Worm (Caenorhabditis elegans) whole organism, L4 larva: ENCODE measurements around the gene gcy-5.
A peak's percentile ranks its signal among the peaks of the same experiment; 100 is the strongest.
"Not testable (repeated sequence)": the region's sequence is repeated elsewhere in the genome, so short reads cannot be mapped to it uniquely, and the experiment has no call there.

Source experiments
- F26F4.8 ChIP-seq: fragments of 200-800 bp; sonication (Bioruptor generic); conservative IDR thresholded peaks from 2 replicates; pipeline ENCODE4 v1.3.6; 2022; ENCODE audit warnings: missing genetic modification characterization, missing compliant biosample characterization
- R02D3.7 ChIP-seq: fragments of 150-350 bp; sonication (generic microtip); optimal IDR thresholded peaks from 3 replicates; lab custom pipeline; 2014; ENCODE audit warnings: missing biosample characterization, missing genetic modification characterization
- T20F7.1 ChIP-seq: fragments of 200-800 bp; sonication (Bioruptor generic); optimal IDR thresholded peaks from 2 replicates; lab custom pipeline; 2018; ENCODE audit warnings: mild to moderate bottlenecking, missing genetic modification characterization, missing compliant biosample characterization
- T26A8.4 ChIP-seq: fragments of 200-800 bp; sonication (Bioruptor generic); IDR thresholded peaks from 2 replicates; pipeline ENCODE4 v1.3.6; 2022; ENCODE audit warnings: missing genetic modification characterization, missing compliant biosample characterization
- Y105C5A.15 ChIP-seq: fragments of 200-800 bp; sonication (Bioruptor generic); IDR thresholded peaks from 2 replicates; pipeline ENCODE4 v1.3.6; 2022; ENCODE audit warnings: missing genetic modification characterization, missing compliant biosample characterization
- Y48G9A.11 ChIP-seq: fragments of 200-800 bp; sonication (Bioruptor generic); IDR thresholded peaks from 2 replicates; pipeline ENCODE4 v1.3.6; 2022; ENCODE audit warnings: missing genetic modification reagents, missing genetic modification characterization, missing compliant biosample characterization
- arid-1 ChIP-seq: fragments of 200-800 bp; sonication (Bioruptor generic); conservative IDR thresholded peaks from 2 replicates; pipeline ENCODE4 v1.3.6; 2022; ENCODE audit warnings: missing genetic modification reagents, missing genetic modification characterization, missing compliant biosample characterization
- ceh-44 ChIP-seq: fragments of 200-800 bp; sonication (Bioruptor generic); IDR thresholded peaks from 2 replicates; pipeline ENCODE4 v1.3.6; 2022; ENCODE audit warnings: missing genetic modification reagents, missing genetic modification characterization, missing compliant biosample characterization
- ceh-62 ChIP-seq: sonication (generic microtip); optimal IDR thresholded peaks from 2 replicates; lab custom pipeline; 2017; ENCODE audit warnings: missing biosample characterization, missing genetic modification characterization
- cey-2 ChIP-seq: sonication (generic microtip); optimal IDR thresholded peaks from 3 replicates; lab custom pipeline; 2017; ENCODE audit warnings: missing genetic modification characterization, mild to moderate bottlenecking, missing compliant biosample characterization, antibody characterized with exemption, borderline replicate concordance; ENCODE audit not compliant: insufficient read depth
- ctbp-1 ChIP-seq: fragments of 200-800 bp; sonication (Bioruptor generic); IDR thresholded peaks from 2 replicates; pipeline ENCODE4 v1.3.6; 2022; ENCODE audit warnings: missing genetic modification reagents, missing genetic modification characterization, missing compliant biosample characterization
- daf-12 ChIP-seq: fragments of 150-350 bp; optimal IDR thresholded peaks from 2 replicates; lab custom pipeline; 2014; ENCODE audit warnings: missing biosample characterization, missing genetic modification reagents, missing genetic modification characterization
- daf-16 ChIP-seq, 3 experiments: sonication (generic microtip); optimal IDR thresholded peaks; 2 replicates each; lab custom pipeline; 2016 to 2017; ENCODE audit warnings: missing genetic modification characterization in 3 of 3, missing genetic modification reagents in 3 of 3, mild to moderate bottlenecking in 2 of 3, missing compliant biosample characterization in 2 of 3, missing biosample characterization in 1 of 3, moderate library complexity in 1 of 3
- dmd-6 ChIP-seq: fragments of 200-800 bp; sonication (Bioruptor generic); IDR thresholded peaks from 2 replicates; pipeline ENCODE4 v1.3.6; 2022; ENCODE audit warnings: missing genetic modification reagents, missing genetic modification characterization, missing compliant biosample characterization
- dmd-9 ChIP-seq: fragments of 200-800 bp; sonication (Bioruptor generic); IDR thresholded peaks from 2 replicates; pipeline ENCODE4 v1.3.6; 2022; ENCODE audit warnings: missing genetic modification reagents, missing genetic modification characterization, missing compliant biosample characterization
- egl-43 ChIP-seq: fragments of 200-800 bp; sonication (Bioruptor generic); IDR thresholded peaks from 2 replicates; pipeline ENCODE4 v1.3.6; 2022; ENCODE audit warnings: missing genetic modification reagents, missing genetic modification characterization, missing compliant biosample characterization
- hif-1 ChIP-seq, 2 experiments: sonication (generic microtip); optimal IDR thresholded peaks; 2 replicates each; lab custom pipeline; 2016 to 2017; ENCODE audit warnings: missing compliant biosample characterization in 2 of 2, missing genetic modification characterization in 2 of 2, missing genetic modification reagents in 2 of 2, missing genotype in 2 of 2, mild to moderate bottlenecking in 1 of 2
- hlh-11 ChIP-seq: fragments of 200-800 bp; sonication (Bioruptor generic); optimal IDR thresholded peaks from 2 replicates; lab custom pipeline; 2018; ENCODE audit warnings: mild to moderate bottlenecking, missing genetic modification characterization, missing compliant biosample characterization
- hmg-1.1 ChIP-seq: fragments of 200-800 bp; sonication (Bioruptor generic); IDR thresholded peaks from 2 replicates; pipeline ENCODE4 v1.3.6; 2022; ENCODE audit warnings: missing genetic modification reagents, missing genetic modification characterization, missing compliant biosample characterization
- lim-7 ChIP-seq: fragments of 200-800 bp; sonication (Bioruptor generic); IDR thresholded peaks from 2 replicates; pipeline ENCODE4 v1.3.6; 2022; ENCODE audit warnings: missing genetic modification characterization, missing compliant biosample characterization
- lin-1 ChIP-seq: fragments of 200-800 bp; sonication (Bioruptor generic); IDR thresholded peaks from 2 replicates; pipeline ENCODE4 v1.3.6; 2022; ENCODE audit warnings: missing genetic modification reagents, missing genetic modification characterization, missing compliant biosample characterization
- lin-29 ChIP-seq: fragments of 200-800 bp; sonication (Bioruptor generic); IDR thresholded peaks from 2 replicates; pipeline ENCODE4 v1.3.6; 2022; ENCODE audit warnings: missing genetic modification reagents, missing genetic modification characterization, missing compliant biosample characterization
- lin-38 ChIP-seq: fragments of 200-800 bp; sonication (Bioruptor generic); IDR thresholded peaks from 2 replicates; pipeline ENCODE4 v1.3.6; 2022; ENCODE audit warnings: missing genetic modification reagents, missing genetic modification characterization, missing compliant biosample characterization
- lin-39 ChIP-seq: fragments of 150-350 bp; optimal IDR thresholded peaks from 2 replicates; lab custom pipeline; 2014; ENCODE audit warnings: missing biosample characterization, missing genetic modification reagents, missing genetic modification characterization
- lsy-2 ChIP-seq, 2 experiments: fragments of 150-350 bp in 1 of 2; sonication (generic microtip) in 1 of 2; optimal IDR thresholded peaks; 2 replicates each; lab custom pipeline; 2014 to 2017; ENCODE audit warnings: missing biosample characterization in 2 of 2, missing genetic modification characterization in 2 of 2
- madf-5 ChIP-seq, 2 experiments: fragments of 200-800 bp; sonication (Bioruptor generic); IDR thresholded peaks; 2 replicates each; pipeline ENCODE4 v1.3.6; 2022; ENCODE audit warnings: missing compliant biosample characterization in 2 of 2, missing genetic modification characterization in 2 of 2
- mes-2 ChIP-seq: sonication (generic microtip); optimal IDR thresholded peaks from 2 replicates; lab custom pipeline; 2016; ENCODE audit warnings: missing genotype, mild to moderate bottlenecking, missing genetic modification characterization, missing compliant biosample characterization; ENCODE audit not compliant: poor library complexity, severe bottlenecking
- mxl-2 ChIP-seq: fragments of 200-800 bp; sonication (Bioruptor generic); conservative IDR thresholded peaks from 2 replicates; pipeline ENCODE4 v1.3.6; 2022; ENCODE audit warnings: missing genetic modification reagents, missing genetic modification characterization, missing compliant biosample characterization
- nhr-102 ChIP-seq: sonication (generic microtip); optimal IDR thresholded peaks from 2 replicates; lab custom pipeline; 2016; ENCODE audit warnings: mild to moderate bottlenecking, missing genetic modification characterization, moderate library complexity, missing compliant biosample characterization
- nhr-25 ChIP-seq: sonication (generic microtip); optimal IDR thresholded peaks from 2 replicates; lab custom pipeline; 2017; ENCODE audit warnings: missing genetic modification characterization, mild to moderate bottlenecking, missing compliant biosample characterization, antibody characterized with exemption, moderate library complexity, borderline replicate concordance; ENCODE audit not compliant: insufficient read depth
- nhr-48 ChIP-seq: sonication (generic microtip); optimal IDR thresholded peaks from 2 replicates; lab custom pipeline; 2016; ENCODE audit warnings: mild to moderate bottlenecking, missing genetic modification characterization, missing compliant biosample characterization
- nhr-76 ChIP-seq: fragments of 150-350 bp; optimal IDR thresholded peaks from 2 replicates; lab custom pipeline; 2014; ENCODE audit warnings: missing biosample characterization, missing genetic modification characterization
- pha-4 ChIP-seq, 2 experiments: fragments of 150-350 bp in 1 of 2; fragments of 200-800 bp in 1 of 2; sonication (Bioruptor generic) in 1 of 2; IDR thresholded peaks in 1 of 2; optimal IDR thresholded peaks in 1 of 2; 2 replicates each; pipeline versions ENCODE4 v1.3.6 to Lab custom; 2014 to 2022; ENCODE audit warnings: missing genetic modification characterization in 2 of 2, missing genetic modification reagents in 2 of 2, missing biosample characterization in 1 of 2, missing compliant biosample characterization in 1 of 2
- php-3 ChIP-seq: fragments of 200-800 bp; sonication (Bioruptor generic); IDR thresholded peaks from 2 replicates; pipeline ENCODE4 v1.3.6; 2022; ENCODE audit warnings: missing genetic modification reagents, missing genetic modification characterization, missing compliant biosample characterization
- rbr-2 ChIP-seq: sonication (generic microtip); optimal IDR thresholded peaks from 2 replicates; lab custom pipeline; 2016; ENCODE audit warnings: missing genotype, missing genetic modification characterization, missing compliant biosample characterization
- saeg-2 ChIP-seq: fragments of 200-800 bp; sonication (Bioruptor generic); IDR thresholded peaks from 2 replicates; pipeline ENCODE4 v1.3.6; 2022; ENCODE audit warnings: missing genetic modification reagents, missing genetic modification characterization, missing compliant biosample characterization
- sdz-12 ChIP-seq: fragments of 200-800 bp; sonication (Bioruptor generic); optimal IDR thresholded peaks from 2 replicates; lab custom pipeline; 2018; ENCODE audit warnings: mild to moderate bottlenecking, missing genetic modification characterization, missing compliant biosample characterization
- set-16 ChIP-seq: fragments of 200-800 bp; sonication (Bioruptor generic); IDR thresholded peaks from 2 replicates; pipeline ENCODE4 v1.3.6; 2022; ENCODE audit warnings: missing genetic modification reagents, missing genetic modification characterization, missing compliant biosample characterization
- skn-1 ChIP-seq: fragments of 150-350 bp; optimal IDR thresholded peaks from 2 replicates; lab custom pipeline; 2014; ENCODE audit warnings: missing biosample characterization, missing genetic modification characterization
- snpc-1.2 ChIP-seq: fragments of 200-800 bp; sonication (Bioruptor generic); IDR thresholded peaks from 2 replicates; pipeline ENCODE4 v1.3.6; 2022; ENCODE audit warnings: missing genetic modification reagents, missing genetic modification characterization, missing compliant biosample characterization
- spr-1 ChIP-seq: sonication (generic microtip); optimal IDR thresholded peaks from 2 replicates; lab custom pipeline; 2016; ENCODE audit warnings: mild to moderate bottlenecking, missing genetic modification characterization, missing compliant biosample characterization
- tra-1 ChIP-seq: fragments of 200-800 bp; sonication (Bioruptor generic); IDR thresholded peaks from 2 replicates; pipeline ENCODE4 v1.3.6; 2022; ENCODE audit warnings: missing genetic modification reagents, missing genetic modification characterization, missing compliant biosample characterization
- unc-130 ChIP-seq: sonication (generic microtip); optimal IDR thresholded peaks from 2 replicates; lab custom pipeline; 2016; ENCODE audit warnings: missing genetic modification reagents, missing genetic modification characterization, missing compliant biosample characterization
- vab-7 ChIP-seq: fragments of 200-800 bp; sonication (Bioruptor generic); IDR thresholded peaks from 2 replicates; pipeline ENCODE4 v1.3.6; 2022; ENCODE audit warnings: missing genetic modification reagents, missing genetic modification characterization, missing compliant biosample characterization
- zfp-3 ChIP-seq: fragments of 200-800 bp; sonication (Bioruptor generic); conservative IDR thresholded peaks from 2 replicates; pipeline ENCODE4 v1.3.6; 2022; ENCODE audit warnings: missing genetic modification reagents, missing genetic modification characterization, missing compliant biosample characterization

Gene gcy-5

DNA sequence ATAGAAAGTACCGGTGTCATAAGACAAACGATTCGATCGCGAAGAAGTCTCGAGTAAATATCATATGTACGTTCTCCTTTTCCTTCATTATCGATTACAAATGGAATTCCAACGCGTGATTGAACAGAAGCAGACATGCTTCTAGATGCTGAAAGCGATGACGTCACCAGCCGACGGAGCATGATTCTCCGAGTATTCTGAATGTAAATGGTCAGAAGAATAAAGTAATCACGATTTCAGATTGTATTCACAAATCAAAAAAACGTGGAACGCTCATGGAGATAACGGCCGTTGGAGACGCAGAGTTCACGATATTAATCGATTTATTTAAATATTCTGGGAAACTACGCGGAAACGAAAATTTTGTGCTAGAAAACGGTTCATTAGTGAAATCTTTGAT, 13.4 kb downstream of the gcy-5 start, which contains the start of gene clpp-1 (continued):
- TF ChIP-seq pha-4 (GFP tag; IDR thresholded peaks at IDR 0.05; lab: Robert Waterston, UW), result no peak
- TF ChIP-seq pha-4 (tag; optimal IDR thresholded peaks at IDR 0.05; lab: Kevin White, UChicago), result no peak
- TF ChIP-seq ctbp-1 (GFP tag; lab: Robert Waterston, UW), result 0 out of 2 replicates have a peak, but pooled peaks have one; percentile 6
- no peak for TF ChIP-seq R02D3.7 (tag; lab: Kevin White, UChicago)
- TF ChIP-seq mxl-2 (GFP tag; lab: Robert Waterston, UW), result no peak
- no peak for TF ChIP-seq daf-12 (tag; lab: Kevin White, UChicago)
- peak; percentile 16 for TF ChIP-seq mes-2 (tag; lab: Kevin White, UChicago)
- TF ChIP-seq nhr-76 (tag; lab: Kevin White, UChicago), result no peak
- TF ChIP-seq lin-39 (tag; lab: Kevin White, UChicago), result no peak
- peak; percentile 19 for TF ChIP-seq T20F7.1 (GFP tag; lab: Kevin White, UChicago)
- TF ChIP-seq cey-2 (tag; lab: Kevin White, UChicago), result no peak
- 0 out of 2 replicates have a peak, but pooled peaks have one; percentile 24 for TF ChIP-seq arid-1 (GFP tag; lab: Robert Waterston, UW)
- TF ChIP-seq ceh-62, result no peak
- TF ChIP-seq nhr-48 (tag; lab: Kevin White, UChicago), result no peak
- TF ChIP-seq sdz-12 (GFP tag; lab: Kevin White, UChicago), result no peak
- no peak for TF ChIP-seq nhr-25 (tag; lab: Kevin White, UChicago)
- 0 out of 2 replicates have a peak, but pooled peaks have one; percentile 47 for TF ChIP-seq saeg-2 (GFP tag; lab: Robert Waterston, UW)
- peak; percentile 20 for TF ChIP-seq hlh-11 (tag; lab: Kevin White, UChicago)
- TF ChIP-seq ceh-44 (GFP tag; lab: Robert Waterston, UW), result no peak
- no peak for TF ChIP-seq hif-1 (tag; optimal IDR thresholded peaks at IDR 0.05; lab: Kevin White, UChicago)
- peak; percentile 66; the same call in 1 of the 2 replicates for TF ChIP-seq zfp-3
- TF ChIP-seq unc-130, result no peak
- no peak for TF ChIP-seq dmd-9
- no peak for TF ChIP-seq tra-1 (GFP tag; lab: Robert Waterston, UW)
- TF ChIP-seq skn-1 (tag; lab: Kevin White, UChicago), result no peak
- no peak for TF ChIP-seq lin-29 (GFP tag; lab: Robert Waterston, UW)
- TF ChIP-seq lsy-2 (tag; optimal IDR thresholded peaks at IDR 0.05; lab: Kevin White, UChicago), result peak in 1 of 2 experiments; percentile 31

DNA sequence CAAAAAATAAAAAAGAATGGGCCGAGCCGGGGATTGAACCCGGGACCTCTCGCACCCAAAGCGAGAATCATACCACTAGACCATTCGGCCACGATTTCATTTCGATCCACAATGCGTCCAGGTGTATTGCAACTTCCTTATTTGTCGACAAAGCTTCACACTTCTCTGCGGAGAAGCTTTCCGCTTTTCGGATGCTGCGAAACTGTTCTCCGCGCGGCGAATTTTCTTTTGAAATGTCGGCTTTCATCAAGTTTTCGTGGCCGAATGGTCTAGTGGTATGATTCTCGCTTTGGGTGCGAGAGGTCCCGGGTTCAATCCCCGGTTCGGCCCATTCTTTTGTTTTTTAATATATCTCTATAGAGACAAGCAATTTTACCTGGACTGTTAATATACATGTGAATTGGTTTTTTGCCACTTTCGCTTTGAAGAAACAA, 13.9 kb downstream of the gcy-5 start:
- TF ChIP-seq dmd-6 (GFP tag; lab: Robert Waterston, UW), result peak; percentile 30
- peak; percentile 72 for TF ChIP-seq pha-4 (GFP tag; IDR thresholded peaks at IDR 0.05; lab: Robert Waterston, UW)
- TF ChIP-seq pha-4 (tag; optimal IDR thresholded peaks at IDR 0.05; lab: Kevin White, UChicago); daf-16 (GFP tag; optimal IDR thresholded peaks at IDR 0.05; lab: Kevin White, UChicago): not testable (repeated sequence)
- peak; percentile 21; the same call in 1 of the 2 replicates for TF ChIP-seq vab-7
- TF ChIP-seq lin-38 (GFP tag; lab: Robert Waterston, UW), result peak; percentile 74
- peak; percentile 17 for TF ChIP-seq mes-2 (tag; lab: Kevin White, UChicago)
- TF ChIP-seq F26F4.8 (GFP tag; lab: Robert Waterston, UW), result peak; percentile 67; the same call in 1 of the 2 replicates
- TF ChIP-seq madf-5 (GFP tag; IDR thresholded peaks at IDR 0.05; lab: Robert Waterston, UW), result 0 out of 4 replicates have a peak, but pooled peaks of 1 of the 2 experiments have one; percentile 17
- 0 out of 2 replicates have a peak, but pooled peaks have one; percentile 18 for TF ChIP-seq lin-1 (GFP tag; lab: Robert Waterston, UW)
- peak; percentile 48 for TF ChIP-seq spr-1 (tag; lab: Kevin White, UChicago)
- peak; percentile 37 for TF ChIP-seq rbr-2 (tag; lab: Kevin White, UChicago)
- 0 out of 2 replicates have a peak, but pooled peaks have one; percentile 2 for TF ChIP-seq Y105C5A.15 (GFP tag; lab: Robert Waterston, UW)
- peak; percentile 58; the same call in 1 of the 2 replicates for TF ChIP-seq set-16
- TF ChIP-seq lim-7 (GFP tag; lab: Robert Waterston, UW), result 0 out of 2 replicates have a peak, but pooled peaks have one; percentile 49
- peak; percentile 16 for TF ChIP-seq unc-130
- 0 out of 2 replicates have a peak, but pooled peaks have one; percentile 32 for TF ChIP-seq php-3 (GFP tag; lab: Robert Waterston, UW)
- peak; percentile 49; the same call in 1 of the 2 replicates for TF ChIP-seq hmg-1.1 (GFP tag; lab: Robert Waterston, UW)
- peak; percentile 43 for TF ChIP-seq daf-16 (tag; optimal IDR thresholded peaks at IDR 0.05; lab: Kevin White, UChicago)
- 0 out of 2 replicates have a peak, but pooled peaks have one; percentile 68 for TF ChIP-seq snpc-1.2 (GFP tag; lab: Robert Waterston, UW)
- TF ChIP-seq egl-43, result peak; percentile 78
- TF ChIP-seq Y48G9A.11, result 0 out of 2 replicates have a peak, but pooled peaks have one; percentile 28
- TF ChIP-seq T26A8.4, result peak; percentile 73
- peak; percentile 26 for TF ChIP-seq nhr-102 (tag; lab: Kevin White, UChicago)
